Fruit fly (Drosophila melanogaster) whole organism, pupa: ENCODE results near the gene CG32266.

Experiments
- CG12605 ChIP-seq: fragments of 200-800 bp; sonication (Bioruptor generic); IDR thresholded peaks from 2 replicates; pipeline ENCODE4 v1.3.6; 2022; ENCODE audit warnings: missing biosample characterization, missing genetic modification characterization
- CG15710 ChIP-seq: fragments of 200-800 bp; sonication (Bioruptor generic); optimal IDR thresholded peaks from 2 replicates; lab custom pipeline; 2018; ENCODE audit warnings: missing biosample characterization, mild to moderate bottlenecking, missing genetic modification characterization, moderate library complexity
- EcR ChIP-seq: fragments of 200-800 bp; sonication (Bioruptor generic); optimal IDR thresholded peaks from 3 replicates; lab custom pipeline; 2019; ENCODE audit warnings: missing biosample characterization, missing genetic modification characterization, mild to moderate bottlenecking, moderate library complexity, missing genetic modification reagents
- Ets98B ChIP-seq: fragments of 200-800 bp; sonication (Bioruptor generic); IDR thresholded peaks from 2 replicates; pipeline ENCODE4 v1.3.6; 2022; ENCODE audit warnings: missing biosample characterization, missing genetic modification characterization
- Pif1A ChIP-seq: fragments of 200-800 bp; sonication (Bioruptor generic); optimal IDR thresholded peaks from 3 replicates; lab custom pipeline; 2016; ENCODE audit warnings: missing biosample characterization, missing genetic modification characterization
- rn ChIP-seq: fragments of 200-800 bp; sonication (Bioruptor generic); IDR thresholded peaks from 2 replicates; pipeline ENCODE4 v1.3.6; 2022; ENCODE audit warnings: missing biosample characterization, missing genetic modification characterization

DNA sequence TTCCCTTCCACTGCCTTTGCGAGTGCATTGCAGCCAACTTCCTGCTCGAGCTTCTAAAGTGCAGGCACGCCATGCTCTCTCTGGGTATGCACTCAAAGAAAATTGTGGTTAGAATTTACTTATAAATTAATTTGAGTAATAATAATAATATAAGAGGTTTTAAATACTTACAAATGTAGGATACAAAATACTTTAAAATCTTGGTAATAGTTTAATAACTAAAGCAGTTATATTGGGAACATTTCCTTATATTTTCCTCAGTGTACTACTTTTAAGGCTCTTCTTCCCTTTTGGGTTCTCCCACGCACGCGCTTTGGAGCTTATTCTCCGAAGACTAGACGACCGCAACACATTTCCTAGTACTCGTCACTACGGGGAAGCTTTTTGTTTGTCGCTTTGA, 35.9 kb downstream of the CG32266 start:
- TF ChIP-seq CG12605 (GFP tag; lab: Robert Waterston, UW): peak; percentile 58; the same call in 1 of the 2 replicates
- TF ChIP-seq EcR (GFP tag; lab: Kevin White, UChicago): no peak
- TF ChIP-seq Ets98B (GFP tag; lab: Robert Waterston, UW): no peak; the same call in 1 of the 2 replicates
- peak; percentile 81 for TF ChIP-seq CG15710
- TF ChIP-seq rn (GFP tag; lab: Robert Waterston, UW): peak; percentile 64
- no peak for TF ChIP-seq Pif1A (GFP tag; lab: Kevin White, UChicago)
